In genomic region chr2L:963863-964262, dm6 we compare ENCODE assay signal across 3 fruit fly cellular contexts.
TF ChIP-seq lines count a peak whose summit lies in the region.

No protein-coding gene starts in this region.

- TF ChIP-seq CTCF in whole organism, embryonic (GFP tag; optimal IDR thresholded peaks at IDR 0.05; lab: Kevin White, UChicago): no peak

TF ChIP-seq in whole organism, embryonic, 481 proteins besides CTCF, POLR2A, EP300 and RAD21:
- TF ChIP-seq CG11696 (GFP tag; IDR thresholded peaks at IDR 0.05; lab: Robert Waterston, UW) (0 out of 2 replicates have a peak, but pooled peaks have one; percentile 9), prd (optimal IDR thresholded peaks at IDR 0.05; lab: Kevin White, UChicago) (no peak), prd (GFP tag; IDR thresholded peaks at IDR 0.05; lab: Robert Waterston, UW) (0 out of 3 replicates have a peak, but pooled peaks have one; percentile 4), zfh2 (GFP tag; optimal IDR thresholded peaks at IDR 0.05; lab: Kevin White, UChicago) (no peak), HLH3B (GFP tag; IDR thresholded peaks at IDR 0.05; lab: Robert Waterston, UW) (0 out of 2 replicates have a peak, but pooled peaks have one; percentile 9), tgo (GFP tag; IDR thresholded peaks at IDR 0.05; lab: Robert Waterston, UW) (0 out of 3 replicates have a peak, but pooled peaks have one; percentile 24), CG1024 (GFP tag; IDR thresholded peaks at IDR 0.05; lab: Robert Waterston, UW) (0 out of 2 replicates have a peak, but pooled peaks have one; percentile 4), CG6854 (GFP tag; optimal IDR thresholded peaks at IDR 0.05; lab: Kevin White, UChicago) (no peak), Med (GFP tag; lab: Kevin White, UChicago) (peak; percentile 59), Ada2b (GFP tag; IDR thresholded peaks at IDR 0.05; lab: Robert Waterston, UW) (peak; percentile 16; the same call in 1 of the 2 replicates), Ets65A (GFP tag; lab: Kevin White, UChicago) (peak; percentile 2), Side (GFP tag; optimal IDR thresholded peaks at IDR 0.05; lab: Kevin White, UChicago) (no peak), Nf-YA (GFP tag; IDR thresholded peaks at IDR 0.05; lab: Robert Waterston, UW) (0 out of 2 replicates have a peak, but pooled peaks have one; percentile 6)

TF ChIP-seq in whole organism, prepupa, 60 proteins besides CTCF, POLR2A, EP300 and RAD21:
- peak; percentile 37; the same call in 1 of the 3 replicates for TF ChIP-seq eg (GFP tag; IDR thresholded peaks at IDR 0.05; lab: Robert Waterston, UW)
- no peak for TF ChIP-seq CG11902 (GFP tag; optimal IDR thresholded peaks at IDR 0.05; lab: Kevin White, UChicago)
- TF ChIP-seq ss (GFP tag; optimal IDR thresholded peaks at IDR 0.05; lab: Kevin White, UChicago): no peak
- peak; percentile 11 for TF ChIP-seq CG32006 (GFP tag; optimal IDR thresholded peaks at IDR 0.05; lab: Kevin White, UChicago)
- peak; percentile 54 for TF ChIP-seq svp (GFP tag; lab: Kevin White, UChicago)
- 0 out of 3 replicates have a peak, but pooled peaks have one; percentile 30 for TF ChIP-seq CG6163 (GFP tag; IDR thresholded peaks at IDR 0.05; lab: Robert Waterston, UW)
- no peak for TF ChIP-seq CG16779 (tag; optimal IDR thresholded peaks at IDR 0.05; lab: Kevin White, UChicago)
- peak; percentile 58 for TF ChIP-seq Eip78C (GFP tag; lab: Kevin White, UChicago)
- TF ChIP-seq CG10631 (GFP tag; optimal IDR thresholded peaks at IDR 0.05; lab: Kevin White, UChicago): no peak
- TF ChIP-seq esn (GFP tag; optimal IDR thresholded peaks at IDR 0.05; lab: Kevin White, UChicago): no peak
- no peak for TF ChIP-seq net (GFP tag; optimal IDR thresholded peaks at IDR 0.05; lab: Kevin White, UChicago)
- peak; percentile 11 for TF ChIP-seq CG10669 (GFP tag; optimal IDR thresholded peaks at IDR 0.05; lab: Kevin White, UChicago)
- TF ChIP-seq Hr4 (GFP tag; optimal IDR thresholded peaks at IDR 0.05; lab: Kevin White, UChicago): no peak
- TF ChIP-seq spab (GFP tag; optimal IDR thresholded peaks at IDR 0.05; lab: Kevin White, UChicago): no peak

TF ChIP-seq in whole organism, pupa, 21 proteins besides CTCF, POLR2A, EP300 and RAD21:
- TF ChIP-seq CG8159 (tag; optimal IDR thresholded peaks at IDR 0.05; lab: Kevin White, UChicago) (peak; percentile 4), CG4496 (GFP tag; IDR thresholded peaks at IDR 0.05; lab: Robert Waterston, UW) (0 out of 3 replicates have a peak, but pooled peaks have one; percentile 25), CG34367 (tag; optimal IDR thresholded peaks at IDR 0.05; lab: Kevin White, UChicago) (no peak), CG14655 (GFP tag; optimal IDR thresholded peaks at IDR 0.05; lab: Kevin White, UChicago) (peak; percentile 14), CG17806 (tag; optimal IDR thresholded peaks at IDR 0.05; lab: Kevin White, UChicago) (no peak), fd96Ca (GFP tag; IDR thresholded peaks at IDR 0.05; lab: Robert Waterston, UW) (peak; percentile 5; the same call in 1 of the 3 replicates), Ets98B (GFP tag; IDR thresholded peaks at IDR 0.05; lab: Robert Waterston, UW) (0 out of 2 replicates have a peak, but pooled peaks have one; percentile 8), CG12605 (GFP tag; IDR thresholded peaks at IDR 0.05; lab: Robert Waterston, UW) (no peak)
